Worm (Caenorhabditis elegans) whole organism, L3 larva: Measurements from ENCODE around the gene srx-28.

ENCODE experiments used
- ceh-16 ChIP-seq: sonication (generic microtip); optimal IDR thresholded peaks from 2 replicates; lab custom pipeline; 2017; ENCODE audit warnings: missing biosample characterization, missing genetic modification characterization
- ceh-28 ChIP-seq: fragments of 150-350 bp; optimal IDR thresholded peaks from 2 replicates; lab custom pipeline; 2014; ENCODE audit warnings: missing biosample characterization, missing genetic modification reagents, missing genetic modification characterization
- ceh-9 ChIP-seq: sonication (generic microtip); optimal IDR thresholded peaks from 2 replicates; lab custom pipeline; 2018; ENCODE audit warnings: missing biosample characterization, missing genetic modification characterization
- elt-2 ChIP-seq: sonication (generic microtip); optimal IDR thresholded peaks from 2 replicates; lab custom pipeline; 2016; ENCODE audit warnings: missing genetic modification reagents, mild to moderate bottlenecking, missing genetic modification characterization, missing compliant biosample characterization
- fos-1 ChIP-seq: fragments of 150-350 bp; optimal IDR thresholded peaks from 2 replicates; lab custom pipeline; 2014; ENCODE audit warnings: missing biosample characterization, missing genetic modification characterization
- nfya-1 ChIP-seq: sonication (generic microtip); optimal IDR thresholded peaks from 2 replicates; lab custom pipeline; 2017; ENCODE audit warnings: missing genetic modification characterization, mild to moderate bottlenecking, missing compliant biosample characterization, antibody characterized with exemption, moderate library complexity; ENCODE audit not compliant: insufficient read depth
- nhr-237 ChIP-seq: fragments of 150-350 bp; optimal IDR thresholded peaks from 2 replicates; lab custom pipeline; 2014; ENCODE audit warnings: missing biosample characterization, missing genetic modification characterization
- nhr-25 ChIP-seq: sonication (generic microtip); optimal IDR thresholded peaks from 2 replicates; lab custom pipeline; 2017; ENCODE audit warnings: missing biosample characterization, missing genetic modification characterization
- nhr-43 ChIP-seq: sonication (generic microtip); optimal IDR thresholded peaks from 2 replicates; lab custom pipeline; 2016; ENCODE audit warnings: mild to moderate bottlenecking, missing genetic modification characterization, missing compliant biosample characterization; ENCODE audit not compliant: poor library complexity, severe bottlenecking
- sea-2 ChIP-seq: fragments of 150-350 bp; sonication (generic microtip); optimal IDR thresholded peaks from 4 replicates; lab custom pipeline; 2014; ENCODE audit warnings: missing biosample characterization, missing genetic modification reagents, missing genetic modification characterization
- skn-1 ChIP-seq: fragments of 150-350 bp; optimal IDR thresholded peaks from 2 replicates; lab custom pipeline; 2014; ENCODE audit warnings: missing biosample characterization, missing genetic modification characterization
- snpc-4 ChIP-seq: fragments of 150-350 bp; optimal IDR thresholded peaks from 2 replicates; lab custom pipeline; 2014; ENCODE audit warnings: missing biosample characterization, missing genetic modification characterization
- unc-39 ChIP-seq: sonication (generic microtip); optimal IDR thresholded peaks from 4 replicates; lab custom pipeline; 2017; ENCODE audit warnings: missing biosample characterization, missing genetic modification characterization
- ztf-11 ChIP-seq: fragments of 150-350 bp; optimal IDR thresholded peaks from 2 replicates; lab custom pipeline; 2014; ENCODE audit warnings: missing biosample characterization, missing genetic modification characterization

DNA sequence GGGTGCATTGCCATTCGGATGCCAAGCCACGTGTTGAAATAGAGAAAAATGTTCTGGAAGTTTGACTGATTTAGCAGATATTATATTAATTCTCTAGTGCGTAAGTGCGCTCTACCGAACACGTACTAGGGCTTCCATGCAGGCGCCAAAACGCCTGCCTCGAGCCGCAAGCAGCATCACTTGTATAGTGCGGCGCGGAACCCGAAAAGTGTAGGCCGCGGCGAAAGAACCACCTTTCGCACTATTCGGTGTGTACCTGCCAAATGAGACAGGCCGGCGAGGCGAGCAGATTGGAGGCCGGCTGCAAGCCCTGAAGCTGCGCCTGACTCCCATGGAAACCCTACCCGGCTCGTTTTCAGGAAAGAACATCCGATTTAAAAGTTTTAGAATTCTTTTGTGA lies 17.5 kb downstream of the srx-28 start:
- TF ChIP-seq ztf-11 (tag; lab: Kevin White, UChicago), result no peak
- TF ChIP-seq ceh-9 (tag; lab: Kevin White, UChicago), result no peak
- TF ChIP-seq skn-1 (tag; lab: Kevin White, UChicago), result no peak
- no peak for TF ChIP-seq ceh-28
- no peak for TF ChIP-seq ceh-16 (tag; lab: Kevin White, UChicago)
- TF ChIP-seq unc-39 (tag; lab: Kevin White, UChicago), result no peak
- TF ChIP-seq elt-2, result no peak
- TF ChIP-seq nhr-237, result no peak
- no peak for TF ChIP-seq nfya-1 (tag; lab: Kevin White, UChicago)
- no peak for TF ChIP-seq fos-1 (tag; lab: Kevin White, UChicago)
- no peak for TF ChIP-seq sea-2 (GFP tag; lab: Kevin White, UChicago)
- no peak for TF ChIP-seq nhr-25
- TF ChIP-seq snpc-4 (tag; lab: Kevin White, UChicago), result no peak
- no peak for TF ChIP-seq nhr-43 (tag; lab: Kevin White, UChicago)
